Worm (Caenorhabditis elegans): ENCODE results near the gene arrd-28.

- TF ChIP-seq ceh-13 (GFP tag; optimal IDR thresholded peaks at IDR 0.05) (no peak), hnd-1 (tag; optimal IDR thresholded peaks at IDR 0.05) (no peak), scrt-1 (GFP tag; IDR thresholded peaks at IDR 0.05) (no peak), F13C5.2 (tag; optimal IDR thresholded peaks at IDR 0.05) (no peak), hmg-4 (GFP tag; optimal IDR thresholded peaks at IDR 0.05) (no peak), ama-1 (optimal IDR thresholded peaks at IDR 0.05) (no peak)
Observed at ce11 chrX:10216857-10217256, 33.1 kb downstream of the arrd-28 start.
